Worm (Caenorhabditis elegans) whole organism, L3 larva: ENCODE measurements around the gene zig-5.

Experiments used
- ceh-82 ChIP-seq: fragments of 150-350 bp; optimal IDR thresholded peaks from 2 replicates; lab custom pipeline; 2014; ENCODE audit warnings: missing biosample characterization, missing genetic modification characterization
- ceh-9 ChIP-seq: sonication (generic microtip); optimal IDR thresholded peaks from 2 replicates; lab custom pipeline; 2018; ENCODE audit warnings: missing biosample characterization, missing genetic modification characterization
- egl-27 ChIP-seq: sonication (generic microtip); optimal IDR thresholded peaks from 4 replicates; lab custom pipeline; 2017; ENCODE audit warnings: missing biosample characterization, missing genetic modification reagents, missing genetic modification characterization
- fos-1 ChIP-seq: fragments of 150-350 bp; optimal IDR thresholded peaks from 2 replicates; lab custom pipeline; 2014; ENCODE audit warnings: missing biosample characterization, missing genetic modification characterization
- jun-1 ChIP-seq: fragments of 150-350 bp; optimal IDR thresholded peaks from 2 replicates; lab custom pipeline; 2014; ENCODE audit warnings: missing biosample characterization, missing genetic modification reagents, missing genetic modification characterization
- mdl-1 ChIP-seq: fragments of 150-350 bp; optimal IDR thresholded peaks from 2 replicates; lab custom pipeline; 2014; ENCODE audit warnings: missing biosample characterization, missing genetic modification characterization
- nhr-12 ChIP-seq: fragments of 150-350 bp; optimal IDR thresholded peaks from 2 replicates; lab custom pipeline; 2014; ENCODE audit warnings: missing biosample characterization, missing genetic modification characterization
- nhr-76 ChIP-seq: fragments of 150-350 bp; sonication (generic microtip); optimal IDR thresholded peaks from 5 replicates; lab custom pipeline; 2014; ENCODE audit warnings: missing biosample characterization, missing genetic modification characterization
- nhr-77 ChIP-seq: fragments of 150-350 bp; optimal IDR thresholded peaks from 2 replicates; lab custom pipeline; 2014; ENCODE audit warnings: missing biosample characterization, missing genetic modification characterization
- pqm-1 ChIP-seq: fragments of 150-350 bp; optimal IDR thresholded peaks from 2 replicates; lab custom pipeline; 2017; ENCODE audit warnings: missing biosample characterization, missing genetic modification characterization, inconsistent platforms
- sea-2 ChIP-seq: fragments of 150-350 bp; sonication (generic microtip); optimal IDR thresholded peaks from 4 replicates; lab custom pipeline; 2014; ENCODE audit warnings: missing biosample characterization, missing genetic modification reagents, missing genetic modification characterization

ce11 chrIII:10908543-10908942, 44.8 kb downstream of the zig-5 start:
- TF ChIP-seq nhr-76 (tag; lab: Kevin White, UChicago), result no peak
- TF ChIP-seq mdl-1, result no peak
- TF ChIP-seq egl-27, result no peak
- no peak for TF ChIP-seq ceh-82
- no peak for TF ChIP-seq nhr-77 (tag; lab: Kevin White, UChicago)
- TF ChIP-seq jun-1 (tag; lab: Kevin White, UChicago), result no peak
- TF ChIP-seq pqm-1, result no peak
- TF ChIP-seq ceh-9 (tag; lab: Kevin White, UChicago), result no peak
- no peak for TF ChIP-seq fos-1
- no peak for TF ChIP-seq nhr-12 (tag; lab: Kevin White, UChicago)
- no peak for TF ChIP-seq sea-2 (GFP tag; lab: Kevin White, UChicago)
